Worm (Caenorhabditis elegans): ENCODE measurements around the gene fbxa-209.

fbxa-209 gene

ce11 chrV:15426944-15427343 lies at the start of gene fbxa-209:
TSS of gene fbxa-209 (minus strand) at chrV:15427044.
- TF ChIP-seq flt-1 (GFP tag; IDR thresholded peaks at IDR 0.05) (no peak), med-1 (GFP tag; optimal IDR thresholded peaks at IDR 0.05; ENCODE audit: insufficient read depth) (no peak), T22C8.4 (GFP tag; IDR thresholded peaks at IDR 0.05) (no peak), tab-1 (GFP tag; IDR thresholded peaks at IDR 0.05) (no peak), cog-1 (tag; optimal IDR thresholded peaks at IDR 0.05) (no peak), ztf-23 (GFP tag; IDR thresholded peaks at IDR 0.05) (no peak), ref-1 (GFP tag; conservative IDR thresholded peaks at IDR 0.05) (no peak), klf-2 (GFP tag; conservative IDR thresholded peaks at IDR 0.05) (no peak), ztf-29 (GFP tag; IDR thresholded peaks at IDR 0.05) (no peak)

ce11 chrV:15471029-15471428 lies 44.2 kb upstream of the fbxa-209 start, which contains the start of gene dpf-1:
TSS of gene dpf-1 (plus strand) at chrV:15471329.
- TF ChIP-seq med-1 (GFP tag; optimal IDR thresholded peaks at IDR 0.05; ENCODE audit: insufficient read depth) (no peak), ztf-29 (GFP tag; IDR thresholded peaks at IDR 0.05) (no peak), ztf-23 (GFP tag; IDR thresholded peaks at IDR 0.05) (no peak), klf-2 (GFP tag; conservative IDR thresholded peaks at IDR 0.05) (no peak), T22C8.4 (GFP tag; IDR thresholded peaks at IDR 0.05) (no peak)

ce11 chrV:15466719-15467118 lies 39.9 kb upstream of the fbxa-209 start:
- TF ChIP-seq ztf-23 (GFP tag; IDR thresholded peaks at IDR 0.05), result no peak
- TF ChIP-seq ref-1 (GFP tag; conservative IDR thresholded peaks at IDR 0.05), result no peak
- TF ChIP-seq cog-1 (tag; optimal IDR thresholded peaks at IDR 0.05), result no peak

ce11 chrV:15466017-15466416 lies 39.2 kb upstream of the fbxa-209 start:
- no peak for TF ChIP-seq ztf-23 (GFP tag; IDR thresholded peaks at IDR 0.05)
- TF ChIP-seq ztf-29 (GFP tag; IDR thresholded peaks at IDR 0.05), result no peak
- no peak for TF ChIP-seq T22C8.4 (GFP tag; IDR thresholded peaks at IDR 0.05)
- TF ChIP-seq klf-2 (GFP tag; conservative IDR thresholded peaks at IDR 0.05), result no peak
- TF ChIP-seq med-1 (GFP tag; optimal IDR thresholded peaks at IDR 0.05; ENCODE audit: insufficient read depth), result no peak
- no peak for TF ChIP-seq cog-1 (tag; optimal IDR thresholded peaks at IDR 0.05)
- no peak for TF ChIP-seq tab-1 (GFP tag; IDR thresholded peaks at IDR 0.05)
- no peak for TF ChIP-seq flt-1 (GFP tag; IDR thresholded peaks at IDR 0.05)
- TF ChIP-seq ref-1 (GFP tag; conservative IDR thresholded peaks at IDR 0.05), result no peak

- TF ChIP-seq ref-1 (GFP tag; conservative IDR thresholded peaks at IDR 0.05), result peak; percentile 77; the same call in 1 of the 2 replicates
- TF ChIP-seq ztf-29 (GFP tag; IDR thresholded peaks at IDR 0.05), result peak; percentile 83; the same call in 1 of the 2 replicates
- peak; percentile 68 for TF ChIP-seq med-1 (GFP tag; optimal IDR thresholded peaks at IDR 0.05; ENCODE audit: insufficient read depth)
- TF ChIP-seq flt-1 (GFP tag; IDR thresholded peaks at IDR 0.05), result peak; percentile 91
- peak; percentile 92; the same call in 1 of the 2 replicates for TF ChIP-seq tab-1 (GFP tag; IDR thresholded peaks at IDR 0.05)
- TF ChIP-seq klf-2 (GFP tag; conservative IDR thresholded peaks at IDR 0.05), result peak; percentile 88; the same call in 1 of the 2 replicates
- peak; percentile 91 for TF ChIP-seq cog-1 (tag; optimal IDR thresholded peaks at IDR 0.05)
- TF ChIP-seq ztf-23 (GFP tag; IDR thresholded peaks at IDR 0.05), result peak; percentile 90
- peak; percentile 77 for TF ChIP-seq T22C8.4 (GFP tag; IDR thresholded peaks at IDR 0.05)
Measured at ce11 chrV:15465032-15465727, 38.3 kb upstream of the fbxa-209 start, which contains the start of gene pqn-71. TSS of gene pqn-71 (plus strand) at chrV:15465677.

- no peak for TF ChIP-seq tab-1 (GFP tag; IDR thresholded peaks at IDR 0.05)
Measured at ce11 chrV:15464402-15464801, 37.6 kb upstream of the fbxa-209 start, which contains the start of gene rocf-1. TSS of gene rocf-1 (minus strand) at chrV:15464502.

- no peak for TF ChIP-seq T22C8.4 (GFP tag; IDR thresholded peaks at IDR 0.05)
- no peak for TF ChIP-seq klf-2 (GFP tag; conservative IDR thresholded peaks at IDR 0.05)
- TF ChIP-seq tab-1 (GFP tag; IDR thresholded peaks at IDR 0.05), result no peak
- TF ChIP-seq cog-1 (tag; optimal IDR thresholded peaks at IDR 0.05), result no peak
- no peak for TF ChIP-seq ztf-29 (GFP tag; IDR thresholded peaks at IDR 0.05)
- no peak for TF ChIP-seq ztf-23 (GFP tag; IDR thresholded peaks at IDR 0.05)
- TF ChIP-seq flt-1 (GFP tag; IDR thresholded peaks at IDR 0.05), result no peak
- no peak for TF ChIP-seq med-1 (GFP tag; optimal IDR thresholded peaks at IDR 0.05; ENCODE audit: insufficient read depth)
Measured at ce11 chrV:15459088-15459487, 32.2 kb upstream of the fbxa-209 start, which contains the start of gene str-71. TSS of gene str-71 (minus strand) at chrV:15459188.

ce11 chrV:15454322-15454721 lies 27.5 kb upstream of the fbxa-209 start:
- no peak for TF ChIP-seq ref-1 (GFP tag; conservative IDR thresholded peaks at IDR 0.05)
- 0 out of 2 replicates have a peak, but pooled peaks have one; percentile 26 for TF ChIP-seq ztf-23 (GFP tag; IDR thresholded peaks at IDR 0.05)
- TF ChIP-seq klf-2 (GFP tag; conservative IDR thresholded peaks at IDR 0.05), result no peak
- TF ChIP-seq flt-1 (GFP tag; IDR thresholded peaks at IDR 0.05), result no peak

ce11 chrV:15451421-15451820 lies 24.6 kb upstream of the fbxa-209 start, which contains the start of gene srw-33:
TSS of gene srw-33 (minus strand) at chrV:15451521.
- TF ChIP-seq klf-2 (GFP tag; conservative IDR thresholded peaks at IDR 0.05) (no peak), ztf-29 (GFP tag; IDR thresholded peaks at IDR 0.05) (no peak), T22C8.4 (GFP tag; IDR thresholded peaks at IDR 0.05) (no peak), tab-1 (GFP tag; IDR thresholded peaks at IDR 0.05) (no peak)

ce11 chrV:15448865-15449264 lies 22.0 kb upstream of the fbxa-209 start, which contains the start of gene T26H5.14:
TSS of gene T26H5.14 (plus strand) at chrV:15449165.
- no peak for TF ChIP-seq ztf-23 (GFP tag; IDR thresholded peaks at IDR 0.05)
- no peak for TF ChIP-seq T22C8.4 (GFP tag; IDR thresholded peaks at IDR 0.05)
- no peak for TF ChIP-seq ztf-29 (GFP tag; IDR thresholded peaks at IDR 0.05)
- TF ChIP-seq tab-1 (GFP tag; IDR thresholded peaks at IDR 0.05), result no peak
- TF ChIP-seq ref-1 (GFP tag; conservative IDR thresholded peaks at IDR 0.05), result no peak
- no peak for TF ChIP-seq cog-1 (tag; optimal IDR thresholded peaks at IDR 0.05)
- no peak for TF ChIP-seq flt-1 (GFP tag; IDR thresholded peaks at IDR 0.05)
- TF ChIP-seq med-1 (GFP tag; optimal IDR thresholded peaks at IDR 0.05; ENCODE audit: insufficient read depth), result no peak
- no peak for TF ChIP-seq klf-2 (GFP tag; conservative IDR thresholded peaks at IDR 0.05)

Data from whole organism, midembryonic.